Worm (Caenorhabditis elegans): ENCODE data around the gene dpy-31.
A peak's percentile ranks its signal among the peaks of the same experiment; 100 is the strongest.

dpy-31 gene

DNA sequence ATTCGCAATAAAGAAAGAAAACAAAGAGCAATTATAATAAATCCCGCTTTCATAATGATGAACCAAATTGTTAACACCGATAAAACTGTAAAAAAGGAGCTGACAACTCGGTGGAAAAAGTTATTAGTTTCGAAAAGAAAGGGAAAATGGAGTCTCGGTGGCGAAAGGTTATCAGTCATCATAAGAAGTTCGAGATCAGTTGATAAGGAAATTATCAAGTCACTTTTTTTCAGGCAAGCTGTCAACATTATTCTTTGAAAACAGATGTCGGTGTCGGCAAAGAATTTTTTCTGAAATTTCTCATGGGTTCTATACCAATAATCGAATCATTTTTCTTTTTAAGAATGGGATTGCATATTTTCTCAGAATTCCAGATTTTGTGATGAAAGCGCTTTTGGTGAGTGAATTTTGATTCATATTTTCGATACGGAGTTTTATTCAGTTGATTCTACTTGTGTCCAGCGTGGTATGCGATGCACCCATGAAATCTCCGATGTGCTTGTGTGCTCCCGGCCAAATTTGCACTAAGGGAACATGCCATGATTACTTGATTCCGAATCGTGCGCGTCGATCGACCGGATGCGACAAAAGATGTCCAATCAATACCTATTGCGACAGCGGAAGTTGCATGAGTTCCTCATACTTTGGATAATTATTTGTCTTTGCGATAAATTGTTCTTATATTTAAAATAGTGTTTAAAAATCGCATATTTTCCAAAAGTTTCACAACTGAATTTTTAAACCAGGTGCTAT lies 13.5 kb upstream of the dpy-31 start, which contains the start of the genes F37C12.21 and F37C12.10 (continued):
- no peak for TF ChIP-seq cebp-1 (GFP tag; IDR thresholded peaks at IDR 0.05)
- TF ChIP-seq cebp-1 (tag; optimal IDR thresholded peaks at IDR 0.05): peak; percentile 19
- TF ChIP-seq B0336.3 (GFP tag; IDR thresholded peaks at IDR 0.05): peak; percentile 62

DNA sequence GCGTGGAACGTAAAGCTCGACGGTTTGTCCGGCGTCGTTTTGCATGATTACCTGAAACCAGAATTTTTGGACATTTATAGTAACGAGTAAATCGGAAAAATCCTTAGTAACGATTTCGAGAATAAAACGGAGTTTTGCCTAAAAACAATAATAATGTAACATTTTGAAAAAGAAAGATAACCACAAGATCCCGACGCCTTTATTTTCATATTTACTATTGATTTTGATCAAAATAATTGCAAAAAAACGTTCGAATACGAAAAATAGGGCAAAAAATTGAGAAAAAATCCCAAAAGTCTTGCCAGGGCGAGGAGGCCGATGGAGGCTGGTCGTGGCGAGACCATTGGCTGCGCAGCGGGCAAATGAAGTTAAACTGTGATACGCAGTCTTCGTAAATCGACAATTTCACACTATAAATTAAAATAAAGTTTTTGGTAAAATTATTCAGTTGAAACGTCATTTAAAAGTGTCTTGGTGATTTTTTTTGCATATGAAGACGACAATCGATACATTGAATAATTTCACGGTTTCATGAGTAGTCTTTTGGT lies 12.4 kb upstream of the dpy-31 start, which contains the start of gene rps-21:
Gene rps-21, minus strand, starts transcription at position 51 of the 548 bp plus-strand sequence.
- TF ChIP-seq lin-40 (tag; optimal IDR thresholded peaks at IDR 0.05) (peak; percentile 49), hmg-20 (GFP tag; IDR thresholded peaks at IDR 0.05) (no peak), ceh-79 (tag; optimal IDR thresholded peaks at IDR 0.05) (no peak), ztf-22 (GFP tag; optimal IDR thresholded peaks at IDR 0.05) (no peak), C17E4.6 (GFP tag; IDR thresholded peaks at IDR 0.05) (no peak), hlh-12 (tag; optimal IDR thresholded peaks at IDR 0.05) (no peak), unc-62 (GFP tag; optimal IDR thresholded peaks at IDR 0.05) (no peak), hsf-1 (GFP tag; IDR thresholded peaks at IDR 0.05) (no peak), lir-1 (GFP tag; conservative IDR thresholded peaks at IDR 0.05) (no peak), ZK185.1 (tag; optimal IDR thresholded peaks at IDR 0.05; ENCODE audit: poor library complexity, severe bottlenecking) (no peak), efl-1 (GFP tag; optimal IDR thresholded peaks at IDR 0.05) (peak; percentile 42), F22D6.2 (tag; optimal IDR thresholded peaks at IDR 0.05) (no peak), cebp-2 (GFP tag; IDR thresholded peaks at IDR 0.05) (no peak), die-1 (tag; optimal IDR thresholded peaks at IDR 0.05) (no peak), fkh-3 (tag; optimal IDR thresholded peaks at IDR 0.05) (no peak), madf-8 (GFP tag; conservative IDR thresholded peaks at IDR 0.05) (no peak), snpc-1.1 (tag; optimal IDR thresholded peaks at IDR 0.05; ENCODE audit: insufficient read depth) (no peak), pha-4 (tag; optimal IDR thresholded peaks at IDR 0.05) (no peak), tbx-9 (tag; optimal IDR thresholded peaks at IDR 0.05; ENCODE audit: borderline replicate concordance) (no peak), Y79H2A.3 (GFP tag; conservative IDR thresholded peaks at IDR 0.05) (no peak), snpc-4 (GFP tag; optimal IDR thresholded peaks at IDR 0.05) (peak; percentile 18), snpc-4 (tag; optimal IDR thresholded peaks at IDR 0.05) (peak; percentile 23 to 56 (median 42)), madf-6 (GFP tag; IDR thresholded peaks at IDR 0.05) (peak; percentile 59), attf-3 (GFP tag; conservative IDR thresholded peaks at IDR 0.05) (peak; percentile 34), ztf-26 (tag; optimal IDR thresholded peaks at IDR 0.05) (no peak), sdz-38 (tag; optimal IDR thresholded peaks at IDR 0.05) (no peak), nhr-90 (tag; optimal IDR thresholded peaks at IDR 0.05) (no peak), B0019.2 (GFP tag; conservative IDR thresholded peaks at IDR 0.05) (0 out of 2 replicates have a peak, but pooled peaks have one; percentile 47), unc-130 (GFP tag; optimal IDR thresholded peaks at IDR 0.05) (no peak), lin-54 (GFP tag; optimal IDR thresholded peaks at IDR 0.05) (peak; percentile 67), lin-35 (GFP tag; optimal IDR thresholded peaks at IDR 0.05) (peak in 1 of 3 experiments; percentile 74), bed-2 (GFP tag; IDR thresholded peaks at IDR 0.05) (no peak), ztf-25 (GFP tag; IDR thresholded peaks at IDR 0.05) (no peak), dox-1 (GFP tag; IDR thresholded peaks at IDR 0.05) (peak; percentile 49; the same call in 1 of the 2 replicates), nhr-179 (tag; optimal IDR thresholded peaks at IDR 0.05) (no peak), ccch-3 (GFP tag; optimal IDR thresholded peaks at IDR 0.05) (no peak), Y53F4B.3 (GFP tag; IDR thresholded peaks at IDR 0.05) (no peak), nhr-120 (GFP tag; IDR thresholded peaks at IDR 0.05) (no peak), madf-10 (tag; optimal IDR thresholded peaks at IDR 0.05) (peak; percentile 22), K11D2.4 (GFP tag; IDR thresholded peaks at IDR 0.05) (no peak), Y53G8AR.9 (GFP tag; conservative IDR thresholded peaks at IDR 0.05) (0 out of 2 replicates have a peak, but pooled peaks have one; percentile 14), zfh-2 (GFP tag; conservative IDR thresholded peaks at IDR 0.05) (no peak), rec-8 (tag; optimal IDR thresholded peaks at IDR 0.05) (no peak)
